Worm (Caenorhabditis elegans) whole organism, early embryonic: Measurements from ENCODE around the gene C14E2.4.

ENCODE experiments used
- ama-1 ChIP-seq: fragments of 150-350 bp; optimal IDR thresholded peaks from 2 replicates; lab custom pipeline; 2014
- ceh-13 ChIP-seq: fragments of 200-800 bp; sonication (Bioruptor generic); optimal IDR thresholded peaks from 2 replicates; lab custom pipeline; 2018; ENCODE audit warnings: mild to moderate bottlenecking, missing genetic modification characterization, missing compliant biosample characterization
- ceh-36 ChIP-seq: sonication (generic microtip); optimal IDR thresholded peaks from 2 replicates; lab custom pipeline; 2016; ENCODE audit warnings: missing genetic modification characterization, inconsistent platforms, missing compliant biosample characterization
- ets-7 ChIP-seq: sonication (generic microtip); optimal IDR thresholded peaks from 2 replicates; lab custom pipeline; 2016; ENCODE audit warnings: missing genotype, missing genetic modification characterization, missing compliant biosample characterization
- hmbx-1 ChIP-seq: sonication (generic microtip); optimal IDR thresholded peaks from 2 replicates; lab custom pipeline; 2016; ENCODE audit warnings: mild to moderate bottlenecking, missing genetic modification characterization, missing compliant biosample characterization
- hmg-4 ChIP-seq: fragments of 200-800 bp; sonication (Bioruptor generic); optimal IDR thresholded peaks from 2 replicates; lab custom pipeline; 2018; ENCODE audit warnings: mild to moderate bottlenecking, missing genetic modification characterization, missing compliant biosample characterization
- pes-1 ChIP-seq: fragments of 200-800 bp; sonication (Bioruptor generic); IDR thresholded peaks from 2 replicates; pipeline ENCODE4 v1.3.6; 2022; ENCODE audit warnings: missing genetic modification reagents, missing genetic modification characterization, missing compliant biosample characterization
- tbx-37 ChIP-seq: fragments of 200-800 bp; sonication (Bioruptor generic); conservative IDR thresholded peaks from 2 replicates; pipeline ENCODE4 v1.3.6; 2022; ENCODE audit warnings: missing genetic modification reagents, missing genetic modification characterization, missing compliant biosample characterization

DNA sequence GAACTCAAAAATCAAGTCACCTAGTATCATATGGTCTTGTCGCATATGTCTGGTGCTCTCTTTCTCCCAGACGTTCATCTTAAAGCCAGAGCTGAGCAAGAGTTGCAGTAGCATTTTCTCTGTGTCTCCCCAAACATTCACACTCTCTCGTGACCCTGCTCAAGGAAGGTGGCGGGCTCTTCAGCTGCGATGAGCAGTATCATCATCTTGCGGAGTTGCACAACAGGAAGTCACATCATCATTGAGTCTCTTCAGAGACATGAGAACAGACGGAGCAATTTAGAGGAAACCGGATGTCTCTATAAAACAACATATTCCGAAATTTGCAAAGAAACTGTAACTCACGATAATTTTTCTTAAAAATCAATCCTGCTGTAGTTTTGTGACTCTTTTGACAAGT is 22.6 kb downstream of the C14E2.4 start:
- TF ChIP-seq hmg-4 (GFP tag; lab: Kevin White, UChicago) (no peak), hmbx-1 (no peak), ets-7 (tag; lab: Kevin White, UChicago) (no peak), ama-1 (lab: Kevin White, UChicago) (no peak), pes-1 (no peak), tbx-37 (no peak), ceh-36 (tag; lab: Kevin White, UChicago) (no peak), ceh-13 (GFP tag; lab: Kevin White, UChicago) (no peak)
